Worm (Caenorhabditis elegans) whole organism, L1 larva: ENCODE results near the gene let-711.

Source experiments
- C04F5.9 ChIP-seq: sonication (generic microtip); optimal IDR thresholded peaks from 2 replicates; lab custom pipeline; 2016; ENCODE audit warnings: missing genetic modification characterization, missing compliant biosample characterization
- C16A3.4 ChIP-seq: fragments of 150-350 bp; optimal IDR thresholded peaks from 2 replicates; lab custom pipeline; 2014; ENCODE audit warnings: missing biosample characterization, missing genetic modification characterization
- C34B4.2 ChIP-seq: sonication (generic microtip); optimal IDR thresholded peaks from 2 replicates; lab custom pipeline; 2017; ENCODE audit warnings: mild to moderate bottlenecking, missing genetic modification characterization, missing compliant biosample characterization
- F16B12.6 ChIP-seq: fragments of 150-350 bp; optimal IDR thresholded peaks from 2 replicates; lab custom pipeline; 2014; ENCODE audit warnings: missing biosample characterization, missing genetic modification characterization
- aha-1 ChIP-seq: fragments of 150-350 bp; optimal IDR thresholded peaks from 2 replicates; lab custom pipeline; 2014; ENCODE audit warnings: missing biosample characterization, missing genetic modification characterization
- ama-1 ChIP-seq: fragments of 150-350 bp; optimal IDR thresholded peaks from 2 replicates; lab custom pipeline; 2014
- blmp-1 ChIP-seq: fragments of 150-350 bp; optimal IDR thresholded peaks from 2 replicates; lab custom pipeline; 2014; ENCODE audit warnings: missing biosample characterization, missing genetic modification characterization
- ceh-82 ChIP-seq, 3 experiments: fragments of 150-350 bp in 1 of 3; sonication (generic microtip) in 2 of 3; optimal IDR thresholded peaks; 2 replicates each; lab custom pipeline; 2014 to 2017; ENCODE audit warnings: missing biosample characterization in 3 of 3, missing genetic modification characterization in 3 of 3
- ceh-88 ChIP-seq: fragments of 200-800 bp; sonication (Bioruptor generic); IDR thresholded peaks from 2 replicates; pipeline ENCODE4 v1.3.6; 2022; ENCODE audit warnings: missing genetic modification characterization, missing compliant biosample characterization
- ces-1 ChIP-seq: fragments of 150-350 bp; optimal IDR thresholded peaks from 2 replicates; lab custom pipeline; 2014; ENCODE audit warnings: missing biosample characterization, missing genetic modification reagents, missing genetic modification characterization
- dpl-1 ChIP-seq, 3 experiments: fragments of 150-350 bp in 2 of 3; sonication (generic microtip) in 1 of 3; optimal IDR thresholded peaks; 2 replicates each; lab custom pipeline; 2014 to 2017; ENCODE audit warnings: missing biosample characterization in 3 of 3, missing genetic modification characterization in 3 of 3, missing genetic modification reagents in 3 of 3
- efl-1 ChIP-seq, 4 experiments: fragments of 150-350 bp; optimal IDR thresholded peaks in 3 of 4; peaks in 1 of 4; 1 replicate in 1 of 4; 2 replicates in 3 of 4; lab custom pipeline; 2014; ENCODE audit warnings: missing biosample characterization in 2 of 4, missing genetic modification characterization in 2 of 4, missing genetic modification reagents in 2 of 4
- efl-3 ChIP-seq: fragments of 200-800 bp; sonication (Bioruptor generic); optimal IDR thresholded peaks from 2 replicates; lab custom pipeline; 2018; ENCODE audit warnings: mild to moderate bottlenecking, missing genetic modification characterization, missing compliant biosample characterization
- elt-3 ChIP-seq, 6 experiments: fragments of 150-350 bp in 1 of 6; sonication (generic microtip); optimal IDR thresholded peaks; 2 replicates each; lab custom pipeline; 2017 to 2018; ENCODE audit warnings: missing biosample characterization in 6 of 6, missing genetic modification characterization in 6 of 6, inconsistent platforms in 1 of 6
- ets-5 ChIP-seq: fragments of 200-800 bp; sonication (Bioruptor generic); IDR thresholded peaks from 2 replicates; pipeline ENCODE4 v1.3.6; 2022; ENCODE audit warnings: missing genetic modification characterization, missing compliant biosample characterization
- fkh-10 ChIP-seq: sonication (generic microtip); optimal IDR thresholded peaks from 2 replicates; lab custom pipeline; 2017; ENCODE audit warnings: missing biosample characterization, missing genetic modification reagents, missing genetic modification characterization
- fkh-8 ChIP-seq: sonication (generic microtip); optimal IDR thresholded peaks from 2 replicates; lab custom pipeline; 2016; ENCODE audit warnings: mild to moderate bottlenecking, missing genetic modification characterization, missing compliant biosample characterization
- hlh-4 ChIP-seq: sonication (generic microtip); optimal IDR thresholded peaks from 2 replicates; lab custom pipeline; 2016; ENCODE audit warnings: mild to moderate bottlenecking, missing genetic modification characterization, missing compliant biosample characterization
- isw-1 ChIP-seq: fragments of 200-800 bp; sonication (Bioruptor generic); IDR thresholded peaks from 2 replicates; pipeline ENCODE4 v1.3.6; 2022; ENCODE audit warnings: missing genetic modification characterization, missing compliant biosample characterization
- lin-13 ChIP-seq: fragments of 150-350 bp; optimal IDR thresholded peaks from 2 replicates; lab custom pipeline; 2014; ENCODE audit warnings: missing biosample characterization, missing genetic modification reagents, missing genetic modification characterization
- lin-14 ChIP-seq: fragments of 200-800 bp; sonication (Bioruptor generic); optimal IDR thresholded peaks from 2 replicates; lab custom pipeline; 2018; ENCODE audit warnings: mild to moderate bottlenecking, missing genetic modification characterization, moderate library complexity, missing compliant biosample characterization
- lin-15B ChIP-seq: fragments of 150-350 bp; sonication (generic microtip); optimal IDR thresholded peaks from 3 replicates; lab custom pipeline; 2014; ENCODE audit warnings: missing biosample characterization, missing genetic modification characterization
- lin-35 ChIP-seq, 2 experiments: fragments of 150-350 bp; optimal IDR thresholded peaks; 2 replicates each; lab custom pipeline; 2014; ENCODE audit warnings: missing biosample characterization in 2 of 2, missing genetic modification characterization in 2 of 2, missing genetic modification reagents in 2 of 2
- lir-3 ChIP-seq: sonication (generic microtip); optimal IDR thresholded peaks from 2 replicates; lab custom pipeline; 2016; ENCODE audit warnings: mild to moderate bottlenecking, missing genetic modification characterization, moderate library complexity, missing compliant biosample characterization; ENCODE audit not compliant: poor library complexity
- lsy-2 ChIP-seq, 2 experiments: fragments of 150-350 bp; optimal IDR thresholded peaks; 2 replicates each; lab custom pipeline; 2014; ENCODE audit warnings: missing biosample characterization in 2 of 2, missing genetic modification characterization in 2 of 2
- mab-9 ChIP-seq: fragments of 200-800 bp; sonication (Bioruptor generic); IDR thresholded peaks from 2 replicates; pipeline ENCODE4 v1.3.6; 2022; ENCODE audit warnings: missing genetic modification reagents, missing genetic modification characterization, missing compliant biosample characterization
- mdl-1 ChIP-seq, 2 experiments: fragments of 150-350 bp; optimal IDR thresholded peaks; 2 replicates each; lab custom pipeline; 2014 to 2017; ENCODE audit warnings: missing biosample characterization in 2 of 2, missing genetic modification characterization in 2 of 2, inconsistent platforms in 1 of 2
- mep-1 ChIP-seq: fragments of 150-350 bp; optimal IDR thresholded peaks from 2 replicates; lab custom pipeline; 2014; ENCODE audit warnings: missing biosample characterization, missing genetic modification characterization
- nhr-19 ChIP-seq: fragments of 200-800 bp; sonication (Bioruptor generic); conservative IDR thresholded peaks from 2 replicates; pipeline ENCODE4 v1.3.6; 2022; ENCODE audit warnings: missing genetic modification characterization, missing compliant biosample characterization
- nhr-20 ChIP-seq: sonication (generic microtip); optimal IDR thresholded peaks from 2 replicates; lab custom pipeline; 2016; ENCODE audit warnings: mild to moderate bottlenecking, missing genetic modification characterization, missing compliant biosample characterization
- nhr-47 ChIP-seq: sonication (generic microtip); optimal IDR thresholded peaks from 2 replicates; lab custom pipeline; 2016; ENCODE audit warnings: mild to moderate bottlenecking, missing genetic modification characterization, moderate library complexity, missing compliant biosample characterization
- nhr-71 ChIP-seq: sonication (generic microtip); optimal IDR thresholded peaks from 2 replicates; lab custom pipeline; 2016; ENCODE audit warnings: mild to moderate bottlenecking, missing genetic modification characterization, moderate library complexity, missing compliant biosample characterization
- nhr-84 ChIP-seq: sonication (generic microtip); optimal IDR thresholded peaks from 2 replicates; lab custom pipeline; 2017; ENCODE audit warnings: missing biosample characterization, missing genetic modification characterization
- nhr-90 ChIP-seq: sonication (generic microtip); optimal IDR thresholded peaks from 2 replicates; lab custom pipeline; 2016; ENCODE audit warnings: mild to moderate bottlenecking, missing genetic modification characterization, missing compliant biosample characterization; ENCODE audit not compliant: poor library complexity
- pqm-1 ChIP-seq: sonication (generic microtip); optimal IDR thresholded peaks from 3 replicates; lab custom pipeline; 2017; ENCODE audit warnings: missing biosample characterization, missing genetic modification characterization
- rnt-1 ChIP-seq: sonication (generic microtip); optimal IDR thresholded peaks from 2 replicates; lab custom pipeline; 2016; ENCODE audit warnings: mild to moderate bottlenecking, missing genetic modification characterization, moderate library complexity, missing compliant biosample characterization
- skn-1 ChIP-seq: fragments of 150-350 bp; optimal IDR thresholded peaks from 2 replicates; lab custom pipeline; 2014; ENCODE audit warnings: missing biosample characterization, missing genetic modification characterization
- snu-23 ChIP-seq: sonication (generic microtip); optimal IDR thresholded peaks from 2 replicates; lab custom pipeline; 2016; ENCODE audit warnings: missing genetic modification characterization, missing compliant biosample characterization
- swsn-7 ChIP-seq: sonication (generic microtip); optimal IDR thresholded peaks from 2 replicates; lab custom pipeline; 2016; ENCODE audit warnings: missing genetic modification characterization, missing compliant biosample characterization
- tbx-2 ChIP-seq: sonication (generic microtip); optimal IDR thresholded peaks from 2 replicates; lab custom pipeline; 2016; ENCODE audit warnings: missing genetic modification characterization, missing compliant biosample characterization
- unc-130 ChIP-seq: fragments of 150-350 bp; optimal IDR thresholded peaks from 2 replicates; lab custom pipeline; 2017; ENCODE audit warnings: missing biosample characterization, missing genetic modification characterization, inconsistent platforms
- unc-62 ChIP-seq: fragments of 150-350 bp; optimal IDR thresholded peaks from 2 replicates; lab custom pipeline; 2014; ENCODE audit warnings: missing biosample characterization, missing genetic modification reagents, missing genetic modification characterization
- unc-86 ChIP-seq: sonication (generic microtip); optimal IDR thresholded peaks from 2 replicates; lab custom pipeline; 2016; ENCODE audit warnings: missing genetic modification characterization, missing compliant biosample characterization
- vab-15 ChIP-seq: sonication (generic microtip); optimal IDR thresholded peaks from 2 replicates; lab custom pipeline; 2017; ENCODE audit warnings: missing genotype, mild to moderate bottlenecking, missing genetic modification characterization, missing compliant biosample characterization
- xbp-1 ChIP-seq: sonication (generic microtip); optimal IDR thresholded peaks from 2 replicates; lab custom pipeline; 2016; ENCODE audit warnings: missing genetic modification characterization, missing compliant biosample characterization
- zip-4 ChIP-seq: fragments of 200-800 bp; sonication (Bioruptor generic); optimal IDR thresholded peaks from 2 replicates; lab custom pipeline; 2018; ENCODE audit warnings: mild to moderate bottlenecking, missing genetic modification characterization, moderate library complexity, missing compliant biosample characterization

let-711 gene

DNA sequence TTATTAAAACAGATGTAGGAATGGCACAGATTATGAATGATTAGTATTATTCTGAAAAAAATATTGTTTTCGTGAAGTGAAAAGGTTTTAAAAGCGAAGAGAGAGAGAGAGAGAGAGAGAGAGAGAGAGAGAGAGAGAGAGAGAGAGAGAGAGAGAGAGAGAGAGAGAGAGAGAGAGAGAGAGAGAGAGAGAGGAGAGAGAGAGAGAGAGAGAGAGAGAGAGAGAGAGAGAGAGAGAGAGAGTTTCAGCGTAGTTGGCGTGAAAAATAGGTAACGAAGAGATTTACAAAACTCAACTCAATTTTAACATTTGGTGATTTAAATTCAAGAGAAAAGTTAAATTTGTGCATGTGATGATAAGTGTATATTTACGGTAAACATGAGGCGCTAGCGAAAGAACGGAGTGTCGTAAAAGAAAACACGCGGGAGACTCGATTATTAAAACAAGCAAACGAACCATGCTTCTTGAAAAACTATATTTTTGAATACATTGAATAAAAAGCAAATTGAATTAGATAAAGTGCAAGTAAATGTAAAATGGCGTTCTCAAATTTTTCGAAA lies 21.6 kb downstream of the let-711 start, which contains the start of gene panl-2:
Gene panl-2 (minus strand): TSS at position 51 of the 560 bp plus-strand sequence.
- TF ChIP-seq isw-1 (GFP tag; lab: Robert Waterston, UW) (peak; percentile 34), unc-130 (no peak), unc-86 (peak; percentile 7), fkh-8 (tag; lab: Kevin White, UChicago) (peak; percentile 17), fkh-10 (GFP tag; lab: Kevin White, UChicago) (no peak), nhr-90 (tag; lab: Kevin White, UChicago) (no peak), tbx-2 (tag; lab: Kevin White, UChicago) (peak; percentile 20), lin-13 (GFP tag; lab: Kevin White, UChicago) (peak; percentile 12), skn-1 (tag; lab: Kevin White, UChicago) (peak; percentile 51), lsy-2 (tag; optimal IDR thresholded peaks at IDR 0.05; lab: Kevin White, UChicago) (peak; percentile 82 to 94), mdl-1 (tag; optimal IDR thresholded peaks at IDR 0.05; lab: Kevin White, UChicago) (peak in 1 of 2 experiments; percentile 18), nhr-71 (tag; lab: Kevin White, UChicago) (peak; percentile 43), elt-3 (tag; optimal IDR thresholded peaks at IDR 0.05; lab: Kevin White, UChicago) (peak in 1 of 6 experiments; percentile 5), snu-23 (GFP tag; lab: Kevin White, UChicago) (peak; percentile 53), nhr-84 (tag; lab: Kevin White, UChicago) (no peak), C34B4.2 (tag; lab: Kevin White, UChicago) (no peak), C16A3.4 (peak; percentile 54), lin-14 (GFP tag; lab: Kevin White, UChicago) (peak; percentile 30), blmp-1 (tag; lab: Kevin White, UChicago) (peak; percentile 43), ceh-82 (tag; optimal IDR thresholded peaks at IDR 0.05; lab: Kevin White, UChicago) (peak in 2 of 3 experiments; percentile 4 to 30), rnt-1 (tag; lab: Kevin White, UChicago) (peak; percentile 34), unc-62 (GFP tag; lab: Kevin White, UChicago) (no peak), efl-1 (optimal IDR thresholded peaks at IDR 0.05; lab: Kevin White, UChicago) (peak; percentile 91 to 95), efl-1 (GFP tag; optimal IDR thresholded peaks at IDR 0.05 in 1 of 2; lab: Kevin White, UChicago) (peak; percentile 90 to 99), dpl-1 (GFP tag; optimal IDR thresholded peaks at IDR 0.05; lab: Kevin White, UChicago) (peak; percentile 84 to 92 (median 89)), swsn-7 (tag; lab: Kevin White, UChicago) (peak; percentile 23), C04F5.9 (peak; percentile 42), F16B12.6 (tag; lab: Kevin White, UChicago) (peak; percentile 24), nhr-47 (tag; lab: Kevin White, UChicago) (peak; percentile 42), mep-1 (tag; lab: Kevin White, UChicago) (peak; percentile 16), nhr-19 (GFP tag; lab: Robert Waterston, UW) (peak; percentile 41), lin-35 (GFP tag; optimal IDR thresholded peaks at IDR 0.05; lab: Kevin White, UChicago) (peak; percentile 90 to 95), nhr-20 (peak; percentile 11), zip-4 (GFP tag; lab: Kevin White, UChicago) (no peak), aha-1 (tag; lab: Kevin White, UChicago) (no peak), xbp-1 (tag; lab: Kevin White, UChicago) (peak; percentile 36), ets-5 (GFP tag; lab: Robert Waterston, UW) (no peak)

DNA sequence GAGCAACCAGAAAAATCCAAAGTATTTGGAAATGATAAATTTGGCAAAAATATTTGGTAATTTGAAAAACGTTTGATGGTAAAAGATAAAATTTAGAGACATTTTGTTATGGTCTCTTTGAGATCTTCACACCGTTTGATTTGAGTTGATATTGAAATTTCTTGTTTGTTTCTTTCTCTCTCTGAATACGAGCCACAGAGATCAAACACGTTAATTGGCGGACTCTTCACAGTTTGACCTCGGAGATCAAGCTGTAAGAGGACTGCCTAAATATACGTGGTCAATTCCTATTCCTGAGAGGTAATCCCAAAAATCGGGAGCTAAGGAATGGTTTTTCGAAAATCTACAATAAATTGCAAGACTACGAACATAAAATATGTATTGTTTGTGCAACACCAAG lies 22.1 kb downstream of the let-711 start:
- no peak for TF ChIP-seq pqm-1 (tag; lab: Kevin White, UChicago)
- TF ChIP-seq unc-86: no peak
- TF ChIP-seq nhr-20: no peak
- no peak for TF ChIP-seq lir-3 (tag; lab: Kevin White, UChicago)
- no peak for TF ChIP-seq lin-13 (GFP tag; lab: Kevin White, UChicago)
- no peak for TF ChIP-seq ces-1
- TF ChIP-seq F16B12.6 (tag; lab: Kevin White, UChicago): no peak
- TF ChIP-seq hlh-4 (tag; lab: Kevin White, UChicago): no peak
- no peak for TF ChIP-seq ceh-88 (GFP tag; lab: Robert Waterston, UW)
- no peak for TF ChIP-seq vab-15
- no peak for TF ChIP-seq lin-15B (tag; lab: Kevin White, UChicago)
- no peak for TF ChIP-seq ama-1 (lab: Kevin White, UChicago)
- TF ChIP-seq efl-3 (GFP tag; lab: Kevin White, UChicago): no peak
- TF ChIP-seq mab-9 (GFP tag; lab: Robert Waterston, UW): no peak
